Fruit fly (Drosophila melanogaster) Kc167 (cell line): Measurements from ENCODE around the gene MSAmiP.

Experiments used
- Myc ChIP-seq: fragments of >200 bp; optimal IDR thresholded peaks from 2 replicates; lab custom pipeline; 2017; ENCODE audit warnings: missing external identifiers
- Sin3A ChIP-seq: fragments of >200 bp; optimal IDR thresholded peaks from 2 replicates; lab custom pipeline; 2018; ENCODE audit warnings: missing external identifiers
- insv ChIP-seq: fragments of >200 bp; optimal IDR thresholded peaks from 3 replicates; lab custom pipeline; 2018; ENCODE audit warnings: missing external identifiers
- psq ChIP-seq: fragments of >200 bp; optimal IDR thresholded peaks from 2 replicates; lab custom pipeline; 2017; ENCODE audit warnings: missing external identifiers
- ttk ChIP-seq: sonication (Bioruptor generic); optimal IDR thresholded peaks from 2 replicates; lab custom pipeline; 2017; ENCODE audit warnings: missing external identifiers

- TF ChIP-seq Myc (lab: Kevin White, UChicago) (no peak), insv (lab: Kevin White, UChicago) (no peak), Sin3A (lab: Kevin White, UChicago) (no peak), ttk (no peak), psq (lab: Kevin White, UChicago) (no peak)
Measured at dm6 chr3R:16941285-16941684, 45.2 kb upstream of the MSAmiP start.
